Fruit fly (Drosophila melanogaster) whole organism, embryonic: ENCODE results near the gene sra.

Experiments
- BtbVII ChIP-seq: fragments of 200-800 bp; sonication (Bioruptor generic); optimal IDR thresholded peaks from 3 replicates; lab custom pipeline; 2017; ENCODE audit warnings: missing biosample characterization, mild to moderate bottlenecking, missing genetic modification characterization
- CG10543 ChIP-seq: fragments of 200-800 bp; sonication (Bioruptor generic); optimal IDR thresholded peaks from 3 replicates; lab custom pipeline; 2017; ENCODE audit warnings: missing biosample characterization, mild to moderate bottlenecking, missing genetic modification characterization, moderate library complexity
- CG12071 ChIP-seq: fragments of 200-800 bp; sonication (Bioruptor generic); optimal IDR thresholded peaks from 3 replicates; lab custom pipeline; 2018; ENCODE audit warnings: missing biosample characterization, mild to moderate bottlenecking, missing genetic modification characterization
- CG12744 ChIP-seq: fragments of 200-800 bp; sonication (Bioruptor generic); optimal IDR thresholded peaks from 2 replicates; lab custom pipeline; 2016; ENCODE audit warnings: missing biosample characterization, missing genetic modification characterization
- CG13296 ChIP-seq: fragments of 200-800 bp; sonication (Bioruptor generic); optimal IDR thresholded peaks from 3 replicates; lab custom pipeline; 2018; ENCODE audit warnings: missing biosample characterization, mild to moderate bottlenecking, missing genetic modification characterization
- CG14441 ChIP-seq: fragments of 200-800 bp; sonication (Bioruptor generic); IDR thresholded peaks from 2 replicates; pipeline ENCODE4 v1.3.6; 2022; ENCODE audit warnings: missing biosample characterization, missing genetic modification characterization
- CG15514 ChIP-seq: fragments of 200-800 bp; sonication (Bioruptor generic); optimal IDR thresholded peaks from 3 replicates; lab custom pipeline; 2017; ENCODE audit warnings: missing biosample characterization, missing genetic modification characterization, mild to moderate bottlenecking, moderate library complexity, missing genetic modification reagents
- CG15601 ChIP-seq: fragments of 200-800 bp; sonication (Bioruptor generic); optimal IDR thresholded peaks from 3 replicates; lab custom pipeline; 2019; ENCODE audit warnings: missing biosample characterization, mild to moderate bottlenecking, missing genetic modification characterization, moderate library complexity
- CG17186 ChIP-seq: fragments of 200-800 bp; sonication (Bioruptor generic); optimal IDR thresholded peaks from 3 replicates; lab custom pipeline; 2017; ENCODE audit warnings: missing biosample characterization, missing genetic modification reagents, missing genetic modification characterization
- CG18599 ChIP-seq: fragments of 200-800 bp; sonication (Bioruptor generic); optimal IDR thresholded peaks from 3 replicates; lab custom pipeline; 2017; ENCODE audit warnings: missing biosample characterization, missing genetic modification characterization, mild to moderate bottlenecking, moderate library complexity, missing genetic modification reagents
- CG2120 ChIP-seq: fragments of 200-800 bp; sonication (Bioruptor generic); optimal IDR thresholded peaks from 3 replicates; lab custom pipeline; 2016; ENCODE audit warnings: missing biosample characterization, missing genetic modification characterization
- CG4282 ChIP-seq: fragments of 200-800 bp; sonication (Bioruptor generic); optimal IDR thresholded peaks from 2 replicates; lab custom pipeline; 2016; ENCODE audit warnings: missing biosample characterization, missing genetic modification characterization
- CG4707 ChIP-seq: fragments of 200-800 bp; sonication (Bioruptor generic); optimal IDR thresholded peaks from 2 replicates; lab custom pipeline; 2018; ENCODE audit warnings: missing biosample characterization, mild to moderate bottlenecking, missing genetic modification characterization, moderate library complexity
- CG5180 ChIP-seq: fragments of 200-800 bp; sonication (Bioruptor generic); optimal IDR thresholded peaks from 3 replicates; lab custom pipeline; 2017; ENCODE audit warnings: missing biosample characterization, missing genetic modification characterization, mild to moderate bottlenecking, moderate library complexity, missing genetic modification reagents
- CG5953 ChIP-seq: fragments of 200-800 bp; sonication (Bioruptor generic); IDR thresholded peaks from 2 replicates; pipeline ENCODE4 v1.3.6; 2022; ENCODE audit warnings: missing biosample characterization, missing genetic modification characterization
- CG9932 ChIP-seq: fragments of 200-800 bp; sonication (Bioruptor generic); IDR thresholded peaks from 2 replicates; pipeline ENCODE4 v1.3.6; 2022; ENCODE audit warnings: missing biosample characterization, missing genetic modification characterization
- CrebB ChIP-seq: fragments of 200-800 bp; sonication (Bioruptor generic); optimal IDR thresholded peaks from 3 replicates; lab custom pipeline; 2018; ENCODE audit warnings: missing biosample characterization, mild to moderate bottlenecking, missing genetic modification characterization
- Dfd ChIP-seq, 2 experiments: fragments of >200 bp; optimal IDR thresholded peaks; 2 replicates each; lab custom pipeline; 2017; ENCODE audit warnings: missing biosample characterization in 2 of 2, missing genetic modification characterization in 2 of 2
- HHEX ChIP-seq: fragments of 200-800 bp; sonication (Bioruptor generic); optimal IDR thresholded peaks from 3 replicates; lab custom pipeline; 2017; ENCODE audit warnings: missing biosample characterization, mild to moderate bottlenecking, missing genetic modification characterization, missing genetic modification reagents
- Hr3 ChIP-seq: fragments of 200-800 bp; sonication (Bioruptor generic); optimal IDR thresholded peaks from 3 replicates; lab custom pipeline; 2016; ENCODE audit warnings: missing biosample characterization, missing genetic modification characterization
- Lim3 ChIP-seq: fragments of 200-800 bp; sonication (Bioruptor generic); IDR thresholded peaks from 2 replicates; pipeline ENCODE4 v1.3.6; 2022; ENCODE audit warnings: missing biosample characterization, missing genetic modification characterization
- Med ChIP-seq: fragments of 200-800 bp; sonication (Bioruptor generic); peaks from one replicate; lab custom pipeline; 2016; ENCODE audit warnings: missing biosample characterization, missing genetic modification characterization, mild to moderate bottlenecking, inconsistent platforms, moderate library complexity
- Meics ChIP-seq: fragments of 200-800 bp; sonication (Bioruptor generic); optimal IDR thresholded peaks from 2 replicates; lab custom pipeline; 2017; ENCODE audit warnings: missing biosample characterization, mild to moderate bottlenecking, missing genetic modification characterization
- Pdp1 ChIP-seq, 2 experiments: fragments of 200-800 bp; sonication (Bioruptor generic); optimal IDR thresholded peaks; 3 replicates each; lab custom pipeline; 2016; ENCODE audit warnings: missing biosample characterization in 2 of 2, missing genetic modification characterization in 2 of 2, mild to moderate bottlenecking in 1 of 2, moderate library complexity in 1 of 2
- Scr ChIP-seq: fragments of 200-800 bp; sonication (Bioruptor generic); IDR thresholded peaks from 2 replicates; pipeline ENCODE4 v1.3.6; 2022; ENCODE audit warnings: missing biosample characterization, missing genetic modification characterization; ENCODE audit not compliant: partially characterized antibody
- Sry-β ChIP-seq: fragments of 200-800 bp; sonication (Bioruptor generic); optimal IDR thresholded peaks from 2 replicates; lab custom pipeline; 2018; ENCODE audit warnings: missing biosample characterization, mild to moderate bottlenecking, missing genetic modification characterization, moderate library complexity
- Xrp1 ChIP-seq: fragments of 200-800 bp; sonication (Bioruptor generic); IDR thresholded peaks from 2 replicates; pipeline ENCODE4 v1.3.6; 2022; ENCODE audit warnings: missing biosample characterization, missing genetic modification characterization
- ap ChIP-seq: fragments of 200-800 bp; sonication (Bioruptor generic); IDR thresholded peaks from 2 replicates; pipeline ENCODE4 v1.3.6; 2022; ENCODE audit warnings: missing biosample characterization, missing genetic modification characterization
- cas ChIP-seq: fragments of 200-800 bp; sonication (Bioruptor generic); IDR thresholded peaks from 2 replicates; pipeline ENCODE4 v1.3.6; 2022; ENCODE audit warnings: missing biosample characterization, missing genetic modification characterization
- ci ChIP-seq: fragments of 200-800 bp; sonication (Bioruptor generic); IDR thresholded peaks from 3 replicates; pipeline ENCODE4 v1.3.6; 2022; ENCODE audit warnings: missing biosample characterization, missing genetic modification characterization
- crol ChIP-seq: fragments of 200-800 bp; sonication (Bioruptor generic); IDR thresholded peaks from 2 replicates; pipeline ENCODE4 v1.3.6; 2022; ENCODE audit warnings: missing biosample characterization, missing genetic modification characterization
- fd96Cb ChIP-seq: fragments of 200-800 bp; sonication (Bioruptor generic); optimal IDR thresholded peaks from 2 replicates; lab custom pipeline; 2018; ENCODE audit warnings: missing biosample characterization, mild to moderate bottlenecking, missing genetic modification characterization, moderate library complexity
- gt ChIP-seq: fragments of 200-800 bp; sonication (Bioruptor generic); IDR thresholded peaks from 2 replicates; pipeline ENCODE4 v1.3.6; 2022; ENCODE audit warnings: missing biosample characterization, missing genetic modification characterization
- her ChIP-seq: fragments of 200-800 bp; sonication (Bioruptor generic); optimal IDR thresholded peaks from 2 replicates; lab custom pipeline; 2016; ENCODE audit warnings: missing biosample characterization, missing genetic modification characterization
- mld ChIP-seq: fragments of 200-800 bp; sonication (Bioruptor generic); IDR thresholded peaks from 3 replicates; pipeline ENCODE4 v1.3.6; 2022; ENCODE audit warnings: missing biosample characterization, missing genetic modification characterization; ENCODE audit not compliant: partially characterized antibody
- nerfin-1 ChIP-seq: fragments of 200-800 bp; sonication (Bioruptor generic); optimal IDR thresholded peaks from 3 replicates; lab custom pipeline; 2019; ENCODE audit warnings: missing biosample characterization, mild to moderate bottlenecking, missing genetic modification characterization, moderate library complexity
- nom ChIP-seq: fragments of 200-800 bp; sonication (Bioruptor generic); optimal IDR thresholded peaks from 2 replicates; lab custom pipeline; 2017; ENCODE audit warnings: missing biosample characterization, missing genetic modification characterization, mild to moderate bottlenecking, moderate library complexity, missing genetic modification reagents
- org-1 ChIP-seq: fragments of 200-800 bp; sonication (Bioruptor generic); optimal IDR thresholded peaks from 2 replicates; lab custom pipeline; 2017; ENCODE audit warnings: missing biosample characterization, missing genetic modification characterization
- otp ChIP-seq: fragments of 200-800 bp; sonication (Bioruptor generic); IDR thresholded peaks from 3 replicates; pipeline ENCODE4, ENCODE4 v1.3.6; 2022; ENCODE audit warnings: missing biosample characterization, missing genetic modification characterization
- pb ChIP-seq: fragments of 200-800 bp; sonication (Bioruptor generic); optimal IDR thresholded peaks from 3 replicates; lab custom pipeline; 2016; ENCODE audit warnings: missing biosample characterization, missing genetic modification characterization
- peb ChIP-seq: fragments of 200-800 bp; sonication (Bioruptor generic); IDR thresholded peaks from 2 replicates; pipeline ENCODE4 v1.3.6; 2022; ENCODE audit warnings: missing biosample characterization, missing genetic modification characterization
- run ChIP-seq: fragments of 200-800 bp; sonication (Bioruptor generic); optimal IDR thresholded peaks from 3 replicates; lab custom pipeline; 2018; ENCODE audit warnings: missing biosample characterization, mild to moderate bottlenecking, missing genetic modification characterization
- schlank ChIP-seq: fragments of 200-800 bp; sonication (Bioruptor generic); optimal IDR thresholded peaks from 2 replicates; lab custom pipeline; 2018; ENCODE audit warnings: missing biosample characterization, mild to moderate bottlenecking, missing genetic modification characterization
- tna ChIP-seq: fragments of 200-800 bp; sonication (Bioruptor generic); IDR thresholded peaks from 2 replicates; pipeline ENCODE4 v1.3.6; 2022; ENCODE audit warnings: missing biosample characterization, missing genetic modification characterization; ENCODE audit not compliant: partially characterized antibody
- toy ChIP-seq: fragments of 200-800 bp; sonication (Bioruptor generic); IDR thresholded peaks from 2 replicates; pipeline ENCODE4 v1.3.6; 2022; ENCODE audit warnings: missing biosample characterization, missing genetic modification characterization
- tx ChIP-seq: fragments of 200-800 bp; sonication (Bioruptor generic); optimal IDR thresholded peaks from 2 replicates; lab custom pipeline; 2016; ENCODE audit warnings: missing biosample characterization, missing genetic modification characterization
- zen2 ChIP-seq: fragments of 200-800 bp; sonication (Bioruptor generic); IDR thresholded peaks from 3 replicates; pipeline ENCODE4 v1.3.6; 2022; ENCODE audit warnings: missing biosample characterization, missing genetic modification characterization; ENCODE audit not compliant: partially characterized antibody
- zfh2 ChIP-seq: fragments of 200-800 bp; sonication (Bioruptor generic); optimal IDR thresholded peaks from 2 replicates; lab custom pipeline; 2016; ENCODE audit warnings: missing biosample characterization, missing genetic modification characterization

sra gene

dm6 chr3R:16223252-16224037 lies 36.6 kb downstream of the sra start (continued):
- TF ChIP-seq CG4282 (GFP tag; lab: Kevin White, UChicago), result no peak
- peak; percentile 46 for TF ChIP-seq fd96Cb
- TF ChIP-seq BtbVII (GFP tag; lab: Kevin White, UChicago), result peak; percentile 43
- peak; percentile 13 for TF ChIP-seq CG13296 (GFP tag; lab: Kevin White, UChicago)
- no peak for TF ChIP-seq ap (GFP tag; lab: Robert Waterston, UW)
- TF ChIP-seq CG9932 (GFP tag; lab: Robert Waterston, UW), result peak; percentile 34; the same call in 1 of the 2 replicates
- TF ChIP-seq Scr (GFP tag; lab: Robert Waterston, UW), result no peak
- TF ChIP-seq CG17186 (GFP tag; lab: Kevin White, UChicago), result no peak
- TF ChIP-seq CG4707 (GFP tag; lab: Kevin White, UChicago), result peak; percentile 32
- no peak for TF ChIP-seq zen2 (GFP tag; lab: Robert Waterston, UW)
- TF ChIP-seq pb (GFP tag; lab: Kevin White, UChicago), result peak; percentile 36
- TF ChIP-seq toy (GFP tag; lab: Robert Waterston, UW), result 0 out of 2 replicates have a peak, but pooled peaks have one; percentile 24
- TF ChIP-seq CG12071 (GFP tag; lab: Kevin White, UChicago), result peak; percentile 46
- peak; percentile 67; the same call in 2 of the 3 replicates for TF ChIP-seq ci (GFP tag; lab: Robert Waterston, UW)
- no peak for TF ChIP-seq zfh2
- no peak for TF ChIP-seq tx (GFP tag; lab: Kevin White, UChicago)
- TF ChIP-seq Meics (GFP tag; lab: Kevin White, UChicago), result peak; percentile 71
- TF ChIP-seq Med (GFP tag; lab: Kevin White, UChicago), result peak; percentile 92
- peak; percentile 72 for TF ChIP-seq CG10543 (GFP tag; lab: Kevin White, UChicago)
- peak; percentile 27; the same call in 1 of the 2 replicates for TF ChIP-seq Xrp1 (GFP tag; lab: Robert Waterston, UW)
- TF ChIP-seq Pdp1 (GFP tag; optimal IDR thresholded peaks at IDR 0.05; lab: Kevin White, UChicago), result peak in 1 of 2 experiments; percentile 0
- peak; percentile 8 for TF ChIP-seq nerfin-1 (tag; lab: Kevin White, UChicago)
- TF ChIP-seq mld (GFP tag; lab: Robert Waterston, UW), result no peak
- TF ChIP-seq schlank, result no peak
- no peak for TF ChIP-seq Lim3 (GFP tag; lab: Robert Waterston, UW)
- peak; percentile 18 for TF ChIP-seq CrebB (tag; lab: Kevin White, UChicago)
- TF ChIP-seq CG5180, result peak; percentile 73
- TF ChIP-seq CG12744 (GFP tag; lab: Kevin White, UChicago), result no peak
- peak; percentile 15 for TF ChIP-seq CG2120
- TF ChIP-seq HHEX (GFP tag; lab: Kevin White, UChicago), result no peak
- peak; percentile 15; the same call in 1 of the 2 replicates for TF ChIP-seq CG14441 (GFP tag; lab: Robert Waterston, UW)
- no peak for TF ChIP-seq Sry-β
- TF ChIP-seq tna, result no peak
- TF ChIP-seq her (GFP tag; lab: Kevin White, UChicago), result peak; percentile 29
- TF ChIP-seq CG18599, result peak; percentile 59
- no peak for TF ChIP-seq Dfd (GFP tag; optimal IDR thresholded peaks at IDR 0.05; lab: Kevin White, UChicago)
- peak; percentile 28 for TF ChIP-seq Hr3
- TF ChIP-seq gt (GFP tag; lab: Robert Waterston, UW), result no peak
- peak; percentile 56; the same call in 1 of the 3 replicates for TF ChIP-seq otp (GFP tag; lab: Robert Waterston, UW)
- TF ChIP-seq nom (GFP tag; lab: Kevin White, UChicago), result peak; percentile 32
- TF ChIP-seq run (tag; lab: Kevin White, UChicago), result no peak
- peak; percentile 69 for TF ChIP-seq crol
- peak; percentile 40 for TF ChIP-seq CG15514
- TF ChIP-seq CG5953 (GFP tag; lab: Robert Waterston, UW), result no peak
- no peak for TF ChIP-seq cas
- no peak for TF ChIP-seq CG15601
- TF ChIP-seq org-1 (GFP tag; lab: Kevin White, UChicago), result peak; percentile 39
- TF ChIP-seq peb, result no peak
